Fruit fly (Drosophila melanogaster) whole organism, embryonic: ENCODE data around the gene CG7509.

ENCODE experiments used
- Antp ChIP-seq: fragments of 200-800 bp; sonication (Bioruptor generic); optimal IDR thresholded peaks from 3 replicates; lab custom pipeline; 2016; ENCODE audit warnings: missing biosample characterization, missing genetic modification characterization
- BEAF-32 ChIP-seq: fragments of 200-800 bp; sonication (Bioruptor generic); optimal IDR thresholded peaks from 3 replicates; lab custom pipeline; 2017; ENCODE audit warnings: missing biosample characterization, missing genetic modification characterization, mild to moderate bottlenecking, moderate library complexity, missing genetic modification reagents
- Bgb ChIP-seq: fragments of 200-800 bp; sonication (Bioruptor generic); IDR thresholded peaks from 2 replicates; pipeline ENCODE4 v1.3.6; 2022; ENCODE audit warnings: missing biosample characterization, missing genetic modification characterization; ENCODE audit not compliant: partially characterized antibody
- CG11247 ChIP-seq: fragments of 200-800 bp; sonication (Bioruptor generic); IDR thresholded peaks from 2 replicates; pipeline ENCODE4 v1.3.6; 2022; ENCODE audit warnings: missing biosample characterization, missing genetic modification characterization
- CG11456 ChIP-seq: fragments of 200-800 bp; sonication (Bioruptor generic); IDR thresholded peaks from 3 replicates; pipeline ENCODE4 v1.3.6; 2022; ENCODE audit warnings: missing biosample characterization, missing genetic modification characterization
- CG12071 ChIP-seq: fragments of 200-800 bp; sonication (Bioruptor generic); optimal IDR thresholded peaks from 3 replicates; lab custom pipeline; 2018; ENCODE audit warnings: missing biosample characterization, mild to moderate bottlenecking, missing genetic modification characterization
- CG12391 ChIP-seq: fragments of 200-800 bp; sonication (Bioruptor generic); optimal IDR thresholded peaks from 3 replicates; lab custom pipeline; 2018; ENCODE audit warnings: missing biosample characterization, mild to moderate bottlenecking, missing genetic modification characterization, moderate library complexity
- CG13123 ChIP-seq: fragments of 200-800 bp; sonication (Bioruptor generic); optimal IDR thresholded peaks from 2 replicates; lab custom pipeline; 2016; ENCODE audit warnings: missing biosample characterization, missing genetic modification characterization
- CG13775 ChIP-seq: fragments of 200-800 bp; sonication (Bioruptor generic); optimal IDR thresholded peaks from 3 replicates; lab custom pipeline; 2017; ENCODE audit warnings: missing biosample characterization, mild to moderate bottlenecking, missing genetic modification characterization
- CG14014 ChIP-seq: fragments of 200-800 bp; sonication (Bioruptor generic); IDR thresholded peaks from 2 replicates; pipeline ENCODE4 v1.3.6; 2022; ENCODE audit warnings: missing biosample characterization, missing genetic modification characterization
- CG1602 ChIP-seq: fragments of 200-800 bp; sonication (Bioruptor generic); optimal IDR thresholded peaks from 3 replicates; lab custom pipeline; 2016; ENCODE audit warnings: missing biosample characterization, missing genetic modification characterization
- CG17186 ChIP-seq: fragments of 200-800 bp; sonication (Bioruptor generic); optimal IDR thresholded peaks from 3 replicates; lab custom pipeline; 2017; ENCODE audit warnings: missing biosample characterization, missing genetic modification reagents, missing genetic modification characterization
- CG18476 ChIP-seq: fragments of 200-800 bp; sonication (Bioruptor generic); optimal IDR thresholded peaks from 2 replicates; lab custom pipeline; 2016; ENCODE audit warnings: missing biosample characterization, mild to moderate bottlenecking, missing genetic modification characterization
- CG2129 ChIP-seq: fragments of 200-800 bp; sonication (Bioruptor generic); IDR thresholded peaks from 2 replicates; pipeline ENCODE4 v1.3.6; 2022; ENCODE audit warnings: missing biosample characterization, missing genetic modification characterization; ENCODE audit not compliant: partially characterized antibody
- CG34224 ChIP-seq: fragments of 200-800 bp; sonication (Bioruptor generic); IDR thresholded peaks from 3 replicates; pipeline ENCODE4 v1.3.6; 2022; ENCODE audit warnings: missing biosample characterization, missing genetic modification characterization; ENCODE audit not compliant: partially characterized antibody
- CG34422 ChIP-seq: fragments of 200-800 bp; sonication (Bioruptor generic); IDR thresholded peaks from 3 replicates; pipeline ENCODE4 v1.3.6; 2022; ENCODE audit warnings: missing biosample characterization, missing genetic modification characterization
- CG6175 ChIP-seq: fragments of 200-800 bp; sonication (Bioruptor generic); IDR thresholded peaks from 3 replicates; pipeline ENCODE4 v1.3.6; 2022; ENCODE audit warnings: missing biosample characterization, missing genetic modification characterization
- CG6254 ChIP-seq: fragments of 200-800 bp; sonication (Bioruptor generic); optimal IDR thresholded peaks from 3 replicates; lab custom pipeline; 2017; ENCODE audit warnings: mild to moderate bottlenecking, missing biosample characterization, missing genetic modification reagents, missing genetic modification characterization
- Dref ChIP-seq: fragments of 200-800 bp; sonication (Bioruptor generic); IDR thresholded peaks from 2 replicates; pipeline ENCODE4 v1.3.6; 2022; ENCODE audit warnings: missing biosample characterization, missing genetic modification characterization
- Hand ChIP-seq: fragments of 200-800 bp; sonication (Bioruptor generic); optimal IDR thresholded peaks from 2 replicates; lab custom pipeline; 2017; ENCODE audit warnings: mild to moderate bottlenecking, missing biosample characterization, missing genetic modification reagents, missing genetic modification characterization
- Hr51 ChIP-seq, 2 experiments: fragments of 200-800 bp; sonication (Bioruptor generic); optimal IDR thresholded peaks; 2 replicates in 1 of 2; 3 replicates in 1 of 2; lab custom pipeline; 2016 to 2018; ENCODE audit warnings: missing biosample characterization in 2 of 2, missing genetic modification characterization in 2 of 2, mild to moderate bottlenecking in 1 of 2, moderate library complexity in 1 of 2
- Lhr ChIP-seq: fragments of 200-800 bp; sonication (Bioruptor generic); optimal IDR thresholded peaks from 3 replicates; lab custom pipeline; 2017; ENCODE audit warnings: mild to moderate bottlenecking, missing biosample characterization, missing genetic modification reagents, missing genetic modification characterization
- Med ChIP-seq: fragments of 200-800 bp; sonication (Bioruptor generic); peaks from one replicate; lab custom pipeline; 2016; ENCODE audit warnings: missing biosample characterization, missing genetic modification characterization, mild to moderate bottlenecking, inconsistent platforms, moderate library complexity
- Nf-YB ChIP-seq: fragments of 200-800 bp; sonication (Bioruptor generic); optimal IDR thresholded peaks from 3 replicates; lab custom pipeline; 2019; ENCODE audit warnings: missing biosample characterization, mild to moderate bottlenecking, missing genetic modification characterization, moderate library complexity
- Opbp ChIP-seq: fragments of 200-800 bp; sonication (Bioruptor generic); IDR thresholded peaks from 3 replicates; pipeline ENCODE4 v1.3.6; 2022; ENCODE audit warnings: missing biosample characterization, missing genetic modification characterization; ENCODE audit not compliant: partially characterized antibody
- Ssrp ChIP-seq: fragments of 200-800 bp; sonication (Bioruptor generic); optimal IDR thresholded peaks from 2 replicates; lab custom pipeline; 2018; ENCODE audit warnings: missing biosample characterization, mild to moderate bottlenecking, missing genetic modification characterization, moderate library complexity
- YL-1 ChIP-seq: fragments of 200-800 bp; sonication (Bioruptor generic); optimal IDR thresholded peaks from 3 replicates; lab custom pipeline; 2017; ENCODE audit warnings: missing biosample characterization, mild to moderate bottlenecking, missing genetic modification characterization
- abd-A ChIP-seq: fragments of 200-800 bp; sonication (Bioruptor generic); optimal IDR thresholded peaks from 3 replicates; lab custom pipeline; 2019; ENCODE audit warnings: missing biosample characterization, mild to moderate bottlenecking, missing genetic modification characterization, moderate library complexity
- bowl ChIP-seq: fragments of 200-800 bp; sonication (Bioruptor generic); IDR thresholded peaks from 2 replicates; pipeline ENCODE4 v1.3.6; 2022; ENCODE audit warnings: missing biosample characterization, missing genetic modification characterization
- dm ChIP-seq: fragments of 200-800 bp; sonication (Bioruptor generic); optimal IDR thresholded peaks from 3 replicates; lab custom pipeline; 2016; ENCODE audit warnings: missing biosample characterization, missing genetic modification characterization
- fd64A ChIP-seq: fragments of 200-800 bp; sonication (Bioruptor generic); optimal IDR thresholded peaks from 3 replicates; lab custom pipeline; 2018; ENCODE audit warnings: missing biosample characterization, mild to moderate bottlenecking, missing genetic modification characterization
- gfzf ChIP-seq: fragments of 200-800 bp; sonication (Bioruptor generic); optimal IDR thresholded peaks from 2 replicates; lab custom pipeline; 2016; ENCODE audit warnings: missing biosample characterization, mild to moderate bottlenecking, missing genetic modification characterization, moderate library complexity
- hkb ChIP-seq, 2 experiments: fragments of 200-800 bp in 1 of 2; fragments of >200 bp in 1 of 2; sonication (Bioruptor generic) in 1 of 2; IDR thresholded peaks in 1 of 2; optimal IDR thresholded peaks in 1 of 2; 2 replicates each; pipeline versions ENCODE4 v1.3.6 to Lab custom; 2017 to 2022; ENCODE audit warnings: missing biosample characterization in 1 of 2, missing genetic modification characterization in 1 of 2
- hth ChIP-seq: fragments of >200 bp; optimal IDR thresholded peaks from 2 replicates; lab custom pipeline; 2017; ENCODE audit warnings: inconsistent platforms
- mld ChIP-seq: fragments of 200-800 bp; sonication (Bioruptor generic); IDR thresholded peaks from 3 replicates; pipeline ENCODE4 v1.3.6; 2022; ENCODE audit warnings: missing biosample characterization, missing genetic modification characterization; ENCODE audit not compliant: partially characterized antibody
- pb ChIP-seq: fragments of 200-800 bp; sonication (Bioruptor generic); optimal IDR thresholded peaks from 3 replicates; lab custom pipeline; 2016; ENCODE audit warnings: missing biosample characterization, missing genetic modification characterization
- pfk ChIP-seq: fragments of 200-800 bp; sonication (Bioruptor generic); optimal IDR thresholded peaks from 2 replicates; lab custom pipeline; 2018; ENCODE audit warnings: missing biosample characterization, mild to moderate bottlenecking, missing genetic modification characterization, moderate library complexity
- pita ChIP-seq: fragments of 200-800 bp; sonication (Bioruptor generic); optimal IDR thresholded peaks from 2 replicates; lab custom pipeline; 2017; ENCODE audit warnings: missing biosample characterization, mild to moderate bottlenecking, missing genetic modification characterization
- prd ChIP-seq, 3 experiments: fragments of >200 bp in 2 of 3; fragments of 200-800 bp in 1 of 3; sonication (Bioruptor generic) in 1 of 3; optimal IDR thresholded peaks in 2 of 3; IDR thresholded peaks in 1 of 3; 2 replicates in 2 of 3; 3 replicates in 1 of 3; pipeline versions ENCODE4 v1.3.6 to Lab custom; 2017 to 2022; ENCODE audit warnings: missing biosample characterization in 1 of 3, missing genetic modification characterization in 1 of 3
- pros ChIP-seq: fragments of 200-800 bp; sonication (Bioruptor generic); optimal IDR thresholded peaks from 3 replicates; lab custom pipeline; 2019; ENCODE audit warnings: missing biosample characterization, mild to moderate bottlenecking, missing genetic modification characterization, moderate library complexity
- pum ChIP-seq: fragments of 200-800 bp; sonication (Bioruptor generic); optimal IDR thresholded peaks from 2 replicates; lab custom pipeline; 2016; ENCODE audit warnings: missing biosample characterization, missing genetic modification characterization
- ranshi ChIP-seq: fragments of 200-800 bp; sonication (Bioruptor generic); IDR thresholded peaks from 2 replicates; pipeline ENCODE4 v1.3.6; 2022; ENCODE audit warnings: missing biosample characterization, missing genetic modification characterization
- sob ChIP-seq: fragments of 200-800 bp; sonication (Bioruptor generic); IDR thresholded peaks from 2 replicates; pipeline ENCODE4 v1.3.6; 2022; ENCODE audit warnings: missing biosample characterization, missing genetic modification characterization
- sqz ChIP-seq: fragments of 200-800 bp; sonication (Bioruptor generic); optimal IDR thresholded peaks from 3 replicates; lab custom pipeline; 2018; ENCODE audit warnings: missing biosample characterization, mild to moderate bottlenecking, missing genetic modification characterization
- zen2 ChIP-seq: fragments of 200-800 bp; sonication (Bioruptor generic); IDR thresholded peaks from 3 replicates; pipeline ENCODE4 v1.3.6; 2022; ENCODE audit warnings: missing biosample characterization, missing genetic modification characterization; ENCODE audit not compliant: partially characterized antibody
- zfh1 ChIP-seq: fragments of 200-800 bp; sonication (Bioruptor generic); IDR thresholded peaks from 3 replicates; pipeline ENCODE4 v1.3.6; 2022; ENCODE audit warnings: missing biosample characterization, missing genetic modification characterization
- zfh2 ChIP-seq: fragments of 200-800 bp; sonication (Bioruptor generic); optimal IDR thresholded peaks from 2 replicates; lab custom pipeline; 2016; ENCODE audit warnings: missing biosample characterization, missing genetic modification characterization

Gene CG7509

dm6 chr3L:4825584-4825983, 20.5 kb upstream of the CG7509 start, which contains the start of the genes Dhc64C and LeuRS-m (continued):
- TF ChIP-seq Bgb (GFP tag; lab: Robert Waterston, UW) (peak; percentile 70; the same call in 1 of the 2 replicates), pum (GFP tag; lab: Kevin White, UChicago) (peak; percentile 19), ranshi (no peak), Dref (GFP tag; lab: Robert Waterston, UW) (peak; percentile 90), Nf-YB (GFP tag; lab: Kevin White, UChicago) (no peak), hkb (optimal IDR thresholded peaks at IDR 0.05; lab: Kevin White, UChicago) (peak; percentile 71), hkb (GFP tag; IDR thresholded peaks at IDR 0.05; lab: Robert Waterston, UW) (no peak), zfh1 (GFP tag; lab: Robert Waterston, UW) (0 out of 3 replicates have a peak, but pooled peaks have one; percentile 27), CG1602 (GFP tag; lab: Kevin White, UChicago) (no peak), CG12071 (GFP tag; lab: Kevin White, UChicago) (no peak), abd-A (tag; lab: Kevin White, UChicago) (peak; percentile 2), CG11456 (GFP tag; lab: Robert Waterston, UW) (no peak), Opbp (GFP tag; lab: Robert Waterston, UW) (peak; percentile 68; the same call in 2 of the 3 replicates), dm (GFP tag; lab: Kevin White, UChicago) (peak; percentile 29), pb (peak; percentile 19), zen2 (GFP tag; lab: Robert Waterston, UW) (0 out of 3 replicates have a peak, but pooled peaks have one; percentile 7), fd64A (no peak), BEAF-32 (GFP tag; lab: Kevin White, UChicago) (peak; percentile 67), Hr51 (GFP tag; optimal IDR thresholded peaks at IDR 0.05; lab: Kevin White, UChicago) (peak in 1 of 2 experiments; percentile 3), prd (optimal IDR thresholded peaks at IDR 0.05; lab: Kevin White, UChicago) (no peak), prd (GFP tag; IDR thresholded peaks at IDR 0.05; lab: Robert Waterston, UW) (peak; percentile 33; the same call in 1 of the 3 replicates), CG2129 (GFP tag; lab: Robert Waterston, UW) (no peak), gfzf (peak; percentile 39), sob (peak; percentile 56), CG12391 (tag; lab: Kevin White, UChicago) (peak; percentile 46), CG34224 (peak; percentile 24; the same call in 1 of the 3 replicates), Hand (GFP tag; lab: Kevin White, UChicago) (no peak), CG6175 (GFP tag; lab: Robert Waterston, UW) (no peak)
- TF ChIP-seq, all 482 proteins: peak for 157

- peak; percentile 99 for TF ChIP-seq CG34422 (GFP tag; lab: Robert Waterston, UW)
- peak; percentile 97 for TF ChIP-seq CG14014 (GFP tag; lab: Robert Waterston, UW)
- no peak for TF ChIP-seq hth (lab: Kevin White, UChicago)
- no peak for TF ChIP-seq mld (GFP tag; lab: Robert Waterston, UW)
- peak; percentile 93 for TF ChIP-seq Ssrp
- peak; percentile 98 for TF ChIP-seq Med (GFP tag; lab: Kevin White, UChicago)
- peak; percentile 94 for TF ChIP-seq CG13775 (GFP tag; lab: Kevin White, UChicago)
- peak; percentile 94 for TF ChIP-seq CG11247 (GFP tag; lab: Robert Waterston, UW)
- TF ChIP-seq CG13123 (GFP tag; lab: Kevin White, UChicago): no peak
- TF ChIP-seq CG6254 (GFP tag; lab: Kevin White, UChicago): peak; percentile 86
- TF ChIP-seq pros: peak; percentile 25
- TF ChIP-seq Lhr (GFP tag; lab: Kevin White, UChicago): peak; percentile 81
- TF ChIP-seq zfh2: peak; percentile 90
- TF ChIP-seq BEAF-32 (GFP tag; lab: Kevin White, UChicago): peak; percentile 46
- TF ChIP-seq sqz (GFP tag; lab: Kevin White, UChicago): no peak
- peak; percentile 75 for TF ChIP-seq Antp (GFP tag; lab: Kevin White, UChicago)
- TF ChIP-seq pita: no peak
- peak; percentile 80 for TF ChIP-seq CG17186 (GFP tag; lab: Kevin White, UChicago)
- TF ChIP-seq YL-1 (GFP tag; lab: Kevin White, UChicago): peak; percentile 87
- TF ChIP-seq CG18476 (GFP tag; lab: Kevin White, UChicago): peak; percentile 94
- TF ChIP-seq pfk (GFP tag; lab: Kevin White, UChicago): no peak
- peak; percentile 91 for TF ChIP-seq bowl (GFP tag; lab: Robert Waterston, UW)
These were observed 19.5 kb upstream of the CG7509 start for dm6 chr3L:4824356-4825138.
